Worm (Caenorhabditis elegans) whole organism, L4/young adult: Measurements from ENCODE around the gene cdk-11.1.

Experiments used
- dao-5 ChIP-seq: sonication (generic microtip); optimal IDR thresholded peaks from 2 replicates; lab custom pipeline; 2016; ENCODE audit warnings: missing genotype, missing genetic modification characterization, moderate library complexity, missing compliant biosample characterization
- him-1 ChIP-seq: sonication (generic microtip); optimal IDR thresholded peaks from 2 replicates; lab custom pipeline; 2016; ENCODE audit warnings: missing genotype, missing genetic modification reagents, missing genetic modification characterization, missing compliant biosample characterization

DNA sequence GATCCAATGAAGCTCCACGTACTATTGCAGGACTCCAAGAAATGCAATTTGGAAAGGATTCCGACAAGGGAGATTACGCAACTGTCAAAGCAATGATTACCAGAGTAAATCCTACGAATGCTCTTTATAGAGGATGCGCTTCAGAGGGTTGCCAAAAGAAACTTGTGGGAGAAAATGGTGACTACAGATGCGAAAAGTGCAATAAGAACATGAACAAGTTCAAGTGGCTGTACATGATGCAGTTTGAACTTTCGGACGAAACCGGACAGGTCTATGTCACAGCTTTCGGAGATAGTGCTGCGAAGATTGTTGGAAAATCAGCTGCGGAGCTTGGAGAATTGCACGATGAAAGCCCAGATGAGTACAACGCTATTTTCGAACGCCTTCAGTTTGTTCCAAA lies 32.7 kb upstream of the cdk-11.1 start:
- TF ChIP-seq him-1 (tag; lab: Kevin White, UChicago): no peak
- no peak for TF ChIP-seq dao-5 (tag; lab: Kevin White, UChicago)
